Worm (Caenorhabditis elegans): Measurements from ENCODE around the gene C04A11.2.

DNA sequence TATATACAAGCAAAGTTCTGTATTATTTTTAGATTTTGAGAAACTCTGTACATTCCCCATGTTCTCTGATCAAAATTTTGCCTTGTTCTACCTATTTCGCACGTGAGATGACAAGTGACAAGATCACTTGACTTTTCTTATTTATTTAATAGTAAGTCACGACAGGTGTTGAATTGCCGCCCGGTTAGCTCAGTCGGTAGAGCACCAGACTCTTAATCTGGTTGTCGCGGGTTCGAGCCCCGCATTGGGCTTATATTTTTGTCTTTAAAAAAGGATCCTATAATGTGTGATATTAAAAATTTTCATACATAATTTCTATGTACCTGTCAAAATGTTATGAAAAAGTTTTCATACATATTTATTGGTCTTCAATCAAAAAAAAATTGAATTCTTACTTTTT is 46.1 kb upstream of the C04A11.2 start:
- TF ChIP-seq ref-1 (GFP tag; conservative IDR thresholded peaks at IDR 0.05) (no peak), ztf-29 (GFP tag; IDR thresholded peaks at IDR 0.05) (no peak), cog-1 (tag; optimal IDR thresholded peaks at IDR 0.05) (no peak), tab-1 (GFP tag; IDR thresholded peaks at IDR 0.05) (0 out of 2 replicates have a peak, but pooled peaks have one; percentile 50)
